Worm (Caenorhabditis elegans) whole organism, midembryonic: ENCODE results near the gene ZK616.1.

Experiments
- T22C8.4 ChIP-seq: fragments of 200-800 bp; sonication (Bioruptor generic); IDR thresholded peaks from 2 replicates; pipeline ENCODE4 v1.3.6; 2022; ENCODE audit warnings: missing genetic modification characterization, missing compliant biosample characterization
- cog-1 ChIP-seq: sonication (generic microtip); optimal IDR thresholded peaks from 2 replicates; lab custom pipeline; 2016; ENCODE audit warnings: missing genetic modification characterization, missing compliant biosample characterization
- flt-1 ChIP-seq: fragments of 200-800 bp; sonication (Bioruptor generic); IDR thresholded peaks from 2 replicates; pipeline ENCODE4 v1.3.6; 2022; ENCODE audit warnings: missing genetic modification characterization, missing compliant biosample characterization
- med-1 ChIP-seq: sonication (generic microtip); optimal IDR thresholded peaks from 2 replicates; lab custom pipeline; 2017; ENCODE audit warnings: missing genetic modification characterization, mild to moderate bottlenecking, missing compliant biosample characterization, antibody characterized with exemption, missing genetic modification reagents; ENCODE audit not compliant: insufficient read depth
- ref-1 ChIP-seq: fragments of 200-800 bp; sonication (Bioruptor generic); conservative IDR thresholded peaks from 2 replicates; pipeline ENCODE4 v1.3.6; 2022; ENCODE audit warnings: missing genetic modification reagents, missing genetic modification characterization, missing compliant biosample characterization
- tab-1 ChIP-seq: fragments of 200-800 bp; sonication (Bioruptor generic); IDR thresholded peaks from 2 replicates; pipeline ENCODE4 v1.3.6; 2022; ENCODE audit warnings: missing genetic modification characterization, missing compliant biosample characterization
- ztf-23 ChIP-seq: fragments of 200-800 bp; sonication (Bioruptor generic); IDR thresholded peaks from 2 replicates; pipeline ENCODE4 v1.3.6; 2022; ENCODE audit warnings: missing genetic modification reagents, missing genetic modification characterization, missing compliant biosample characterization

DNA sequence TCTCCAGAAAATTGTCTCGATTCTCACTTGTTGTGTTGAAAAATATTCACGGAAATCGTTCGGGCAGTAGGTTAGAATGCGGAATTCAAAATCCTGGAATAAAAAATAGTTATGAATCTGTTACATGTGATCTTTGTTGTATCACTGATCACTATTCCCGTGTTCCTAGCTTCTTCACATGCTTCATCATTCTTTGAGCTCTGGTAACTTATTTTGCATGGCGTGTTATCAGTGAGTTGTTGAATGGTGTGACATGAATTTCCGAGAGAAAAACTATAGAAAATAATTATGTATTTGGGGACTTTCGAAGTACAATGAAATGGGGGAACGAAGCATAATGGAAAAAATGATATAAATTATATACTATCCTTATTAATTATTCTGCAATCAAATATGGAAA is 7.1 kb upstream of the ZK616.1 start:
- TF ChIP-seq cog-1 (tag; lab: Kevin White, UChicago) (no peak), ztf-23 (no peak), flt-1 (no peak), tab-1 (GFP tag; lab: Robert Waterston, UW) (no peak), med-1 (no peak), T22C8.4 (GFP tag; lab: Robert Waterston, UW) (no peak), ref-1 (GFP tag; lab: Robert Waterston, UW) (no peak)
